Worm (Caenorhabditis elegans) whole organism, L1 larva: ENCODE measurements around the gene klc-2.

Experiments used
- C04F5.9 ChIP-seq: sonication (generic microtip); optimal IDR thresholded peaks from 2 replicates; lab custom pipeline; 2016; ENCODE audit warnings: missing genetic modification characterization, missing compliant biosample characterization
- C16A3.4 ChIP-seq: fragments of 150-350 bp; optimal IDR thresholded peaks from 2 replicates; lab custom pipeline; 2014; ENCODE audit warnings: missing biosample characterization, missing genetic modification characterization
- Y116A8C.19 ChIP-seq: sonication (generic microtip); optimal IDR thresholded peaks from 2 replicates; lab custom pipeline; 2016; ENCODE audit warnings: missing compliant biosample characterization, missing genetic modification characterization, borderline replicate concordance
- alr-1 ChIP-seq: fragments of 200-800 bp; sonication (Bioruptor generic); optimal IDR thresholded peaks from 2 replicates; lab custom pipeline; 2018; ENCODE audit warnings: borderline replicate concordance, mild to moderate bottlenecking, missing genetic modification characterization, missing compliant biosample characterization
- aly-2 ChIP-seq: fragments of 150-350 bp; optimal IDR thresholded peaks from 2 replicates; lab custom pipeline; 2014; ENCODE audit warnings: missing biosample characterization, missing genetic modification characterization
- ama-1 ChIP-seq: fragments of 150-350 bp; optimal IDR thresholded peaks from 2 replicates; lab custom pipeline; 2014
- ceh-82 ChIP-seq, 3 experiments: fragments of 150-350 bp in 1 of 3; sonication (generic microtip) in 2 of 3; optimal IDR thresholded peaks; 2 replicates each; lab custom pipeline; 2014 to 2017; ENCODE audit warnings: missing biosample characterization in 3 of 3, missing genetic modification characterization in 3 of 3
- ceh-88 ChIP-seq: fragments of 200-800 bp; sonication (Bioruptor generic); IDR thresholded peaks from 2 replicates; pipeline ENCODE4 v1.3.6; 2022; ENCODE audit warnings: missing genetic modification characterization, missing compliant biosample characterization
- efl-3 ChIP-seq: fragments of 200-800 bp; sonication (Bioruptor generic); optimal IDR thresholded peaks from 2 replicates; lab custom pipeline; 2018; ENCODE audit warnings: mild to moderate bottlenecking, missing genetic modification characterization, missing compliant biosample characterization
- egl-13 ChIP-seq: sonication (generic microtip); optimal IDR thresholded peaks from 2 replicates; lab custom pipeline; 2016; ENCODE audit warnings: missing genotype, missing genetic modification reagents, missing genetic modification characterization, missing compliant biosample characterization
- egl-27 ChIP-seq, 2 experiments: fragments of 150-350 bp in 1 of 2; sonication (generic microtip); optimal IDR thresholded peaks; 3 replicates each; lab custom pipeline; 2017 to 2018; ENCODE audit warnings: missing biosample characterization in 2 of 2, missing genetic modification characterization in 2 of 2, missing genetic modification reagents in 2 of 2
- elt-2 ChIP-seq: sonication (generic microtip); optimal IDR thresholded peaks from 2 replicates; lab custom pipeline; 2016; ENCODE audit warnings: missing genetic modification characterization, mild to moderate bottlenecking, inconsistent platforms, missing compliant biosample characterization, missing genetic modification reagents
- fkh-10 ChIP-seq: sonication (generic microtip); optimal IDR thresholded peaks from 2 replicates; lab custom pipeline; 2017; ENCODE audit warnings: missing biosample characterization, missing genetic modification reagents, missing genetic modification characterization
- fkh-4 ChIP-seq: sonication (generic microtip); optimal IDR thresholded peaks from 2 replicates; lab custom pipeline; 2016; ENCODE audit warnings: missing compliant biosample characterization, missing genetic modification characterization, borderline replicate concordance
- fos-1 ChIP-seq: fragments of 150-350 bp; optimal IDR thresholded peaks from 2 replicates; lab custom pipeline; 2014; ENCODE audit warnings: missing biosample characterization, missing genetic modification characterization
- hpl-2 ChIP-seq: fragments of 150-350 bp; optimal IDR thresholded peaks from 2 replicates; lab custom pipeline; 2014; ENCODE audit warnings: missing biosample characterization, missing genetic modification reagents, missing genetic modification characterization
- jun-1 ChIP-seq: fragments of 150-350 bp; optimal IDR thresholded peaks from 2 replicates; lab custom pipeline; 2014; ENCODE audit warnings: missing biosample characterization, missing genetic modification reagents, missing genetic modification characterization
- lin-13 ChIP-seq: fragments of 150-350 bp; optimal IDR thresholded peaks from 2 replicates; lab custom pipeline; 2014; ENCODE audit warnings: missing biosample characterization, missing genetic modification reagents, missing genetic modification characterization
- lin-14 ChIP-seq: fragments of 200-800 bp; sonication (Bioruptor generic); optimal IDR thresholded peaks from 2 replicates; lab custom pipeline; 2018; ENCODE audit warnings: mild to moderate bottlenecking, missing genetic modification characterization, moderate library complexity, missing compliant biosample characterization
- lin-35 ChIP-seq, 2 experiments: fragments of 150-350 bp; optimal IDR thresholded peaks; 2 replicates each; lab custom pipeline; 2014; ENCODE audit warnings: missing biosample characterization in 2 of 2, missing genetic modification characterization in 2 of 2, missing genetic modification reagents in 2 of 2
- lir-3 ChIP-seq: sonication (generic microtip); optimal IDR thresholded peaks from 2 replicates; lab custom pipeline; 2016; ENCODE audit warnings: mild to moderate bottlenecking, missing genetic modification characterization, moderate library complexity, missing compliant biosample characterization; ENCODE audit not compliant: poor library complexity
- mab-9 ChIP-seq: fragments of 200-800 bp; sonication (Bioruptor generic); IDR thresholded peaks from 2 replicates; pipeline ENCODE4 v1.3.6; 2022; ENCODE audit warnings: missing genetic modification reagents, missing genetic modification characterization, missing compliant biosample characterization
- mef-2 ChIP-seq: fragments of 150-350 bp; optimal IDR thresholded peaks from 2 replicates; lab custom pipeline; 2014; ENCODE audit warnings: missing biosample characterization, missing genetic modification characterization
- nhr-11 ChIP-seq: fragments of 150-350 bp; optimal IDR thresholded peaks from 2 replicates; lab custom pipeline; 2014; ENCODE audit warnings: missing biosample characterization, missing genetic modification characterization
- nhr-71 ChIP-seq: sonication (generic microtip); optimal IDR thresholded peaks from 2 replicates; lab custom pipeline; 2016; ENCODE audit warnings: mild to moderate bottlenecking, missing genetic modification characterization, moderate library complexity, missing compliant biosample characterization
- nhr-76 ChIP-seq: sonication (generic microtip); optimal IDR thresholded peaks from 2 replicates; lab custom pipeline; 2017; ENCODE audit warnings: missing biosample characterization, missing genetic modification characterization
- nhr-85 ChIP-seq: sonication (generic microtip); peaks from one replicate; lab custom pipeline; 2016; ENCODE audit warnings: missing genetic modification characterization, inconsistent platforms, missing compliant biosample characterization
- nhr-90 ChIP-seq: sonication (generic microtip); optimal IDR thresholded peaks from 2 replicates; lab custom pipeline; 2016; ENCODE audit warnings: mild to moderate bottlenecking, missing genetic modification characterization, missing compliant biosample characterization; ENCODE audit not compliant: poor library complexity
- pax-3 ChIP-seq: fragments of 200-800 bp; sonication (Bioruptor generic); optimal IDR thresholded peaks from 2 replicates; lab custom pipeline; 2018; ENCODE audit warnings: mild to moderate bottlenecking, missing genetic modification characterization, moderate library complexity, missing compliant biosample characterization
- pqm-1 ChIP-seq: sonication (generic microtip); optimal IDR thresholded peaks from 3 replicates; lab custom pipeline; 2017; ENCODE audit warnings: missing biosample characterization, missing genetic modification characterization
- snu-23 ChIP-seq: sonication (generic microtip); optimal IDR thresholded peaks from 2 replicates; lab custom pipeline; 2016; ENCODE audit warnings: missing genetic modification characterization, missing compliant biosample characterization
- sox-4 ChIP-seq: sonication (generic microtip); optimal IDR thresholded peaks from 2 replicates; lab custom pipeline; 2016; ENCODE audit warnings: missing genetic modification characterization, missing compliant biosample characterization
- sptf-1 ChIP-seq: fragments of 150-350 bp; optimal IDR thresholded peaks from 2 replicates; lab custom pipeline; 2014; ENCODE audit warnings: missing biosample characterization, missing genetic modification characterization
- unc-130 ChIP-seq: fragments of 150-350 bp; optimal IDR thresholded peaks from 2 replicates; lab custom pipeline; 2017; ENCODE audit warnings: missing biosample characterization, missing genetic modification characterization, inconsistent platforms
- unc-62 ChIP-seq: fragments of 150-350 bp; optimal IDR thresholded peaks from 2 replicates; lab custom pipeline; 2014; ENCODE audit warnings: missing biosample characterization, missing genetic modification reagents, missing genetic modification characterization
- unc-86 ChIP-seq: sonication (generic microtip); optimal IDR thresholded peaks from 2 replicates; lab custom pipeline; 2016; ENCODE audit warnings: missing genetic modification characterization, missing compliant biosample characterization
- unc-98 ChIP-seq: fragments of 200-800 bp; sonication (Bioruptor generic); IDR thresholded peaks from 2 replicates; pipeline ENCODE4 v1.3.6; 2022; ENCODE audit warnings: missing genetic modification characterization, missing compliant biosample characterization
- vab-15 ChIP-seq: sonication (generic microtip); optimal IDR thresholded peaks from 2 replicates; lab custom pipeline; 2017; ENCODE audit warnings: missing genotype, mild to moderate bottlenecking, missing genetic modification characterization, missing compliant biosample characterization
- xbp-1 ChIP-seq: sonication (generic microtip); optimal IDR thresholded peaks from 2 replicates; lab custom pipeline; 2016; ENCODE audit warnings: missing genetic modification characterization, missing compliant biosample characterization
- zip-4 ChIP-seq: fragments of 200-800 bp; sonication (Bioruptor generic); optimal IDR thresholded peaks from 2 replicates; lab custom pipeline; 2018; ENCODE audit warnings: mild to moderate bottlenecking, missing genetic modification characterization, moderate library complexity, missing compliant biosample characterization
- ztf-4 ChIP-seq: fragments of 150-350 bp; optimal IDR thresholded peaks from 2 replicates; lab custom pipeline; 2014; ENCODE audit warnings: missing biosample characterization, missing genetic modification characterization

klc-2 gene

ce11 chrV:5559882-5560281 lies 21.3 kb downstream of the klc-2 start:
- TF ChIP-seq unc-62 (GFP tag; lab: Kevin White, UChicago) (no peak), aly-2 (tag; lab: Kevin White, UChicago) (no peak), pqm-1 (tag; lab: Kevin White, UChicago) (peak; percentile 77), snu-23 (no peak), elt-2 (peak; percentile 88), nhr-90 (tag; lab: Kevin White, UChicago) (peak; percentile 21), fkh-4 (no peak), lir-3 (tag; lab: Kevin White, UChicago) (no peak), lin-35 (GFP tag; optimal IDR thresholded peaks at IDR 0.05; lab: Kevin White, UChicago) (peak in 1 of 2 experiments; percentile 31), nhr-11 (tag; lab: Kevin White, UChicago) (no peak), nhr-76 (tag; lab: Kevin White, UChicago) (no peak), lin-14 (peak; percentile 26)

- TF ChIP-seq ztf-4 (tag; lab: Kevin White, UChicago) (no peak), lin-13 (GFP tag; lab: Kevin White, UChicago) (no peak), mab-9 (GFP tag; lab: Robert Waterston, UW) (no peak), unc-86 (tag; lab: Kevin White, UChicago) (no peak), efl-3 (GFP tag; lab: Kevin White, UChicago) (no peak), fkh-4 (no peak), nhr-76 (tag; lab: Kevin White, UChicago) (no peak), vab-15 (no peak), egl-13 (tag; lab: Kevin White, UChicago) (no peak), pax-3 (no peak), unc-98 (no peak), jun-1 (tag; lab: Kevin White, UChicago) (no peak), xbp-1 (tag; lab: Kevin White, UChicago) (no peak), ceh-82 (tag; optimal IDR thresholded peaks at IDR 0.05; lab: Kevin White, UChicago) (no peak)
- TF ChIP-seq, all 84 proteins: peak for 0
These were observed 22.6 kb downstream of the klc-2 start, which contains the start of gene glb-5 for ce11 chrV:5558590-5558989. TSS of gene glb-5 (plus strand) at chrV:5558890.

- TF ChIP-seq egl-27 (tag; optimal IDR thresholded peaks at IDR 0.05; lab: Kevin White, UChicago), result no peak
- no peak for TF ChIP-seq nhr-90 (tag; lab: Kevin White, UChicago)
- TF ChIP-seq nhr-85, result no peak
- no peak for TF ChIP-seq pax-3
- no peak for TF ChIP-seq nhr-11 (tag; lab: Kevin White, UChicago)
- no peak for TF ChIP-seq fkh-10 (GFP tag; lab: Kevin White, UChicago)
- TF ChIP-seq ceh-88, result no peak
- no peak for TF ChIP-seq aly-2 (tag; lab: Kevin White, UChicago)
- TF ChIP-seq unc-130 (tag; lab: Kevin White, UChicago), result no peak
- TF ChIP-seq sptf-1 (tag; lab: Kevin White, UChicago), result no peak
- TF ChIP-seq Y116A8C.19 (tag; lab: Kevin White, UChicago), result no peak
- TF ChIP-seq alr-1 (tag; lab: Kevin White, UChicago), result no peak
- TF ChIP-seq snu-23, result no peak
- TF ChIP-seq unc-62 (GFP tag; lab: Kevin White, UChicago), result no peak
- TF ChIP-seq ama-1 (lab: Kevin White, UChicago), result no peak
- TF ChIP-seq C16A3.4 (tag; lab: Kevin White, UChicago), result no peak
- TF ChIP-seq C04F5.9 (tag; lab: Kevin White, UChicago), result no peak
- TF ChIP-seq, all 84 proteins: peak for 0
These were observed 32.7 kb downstream of the klc-2 start for ce11 chrV:5548497-5548896.

ce11 chrV:5548051-5548450 lies 33.2 kb downstream of the klc-2 start, which contains the start of gene ugt-48:
TSS of gene ugt-48 (minus strand) at chrV:5548062.
- TF ChIP-seq fos-1 (no peak), zip-4 (GFP tag; lab: Kevin White, UChicago) (no peak), hpl-2 (GFP tag; lab: Kevin White, UChicago) (no peak), ztf-4 (tag; lab: Kevin White, UChicago) (no peak), aly-2 (tag; lab: Kevin White, UChicago) (no peak), mef-2 (tag; lab: Kevin White, UChicago) (no peak), nhr-71 (no peak), Y116A8C.19 (tag; lab: Kevin White, UChicago) (no peak), sptf-1 (tag; lab: Kevin White, UChicago) (no peak), pqm-1 (tag; lab: Kevin White, UChicago) (no peak), sox-4 (tag; lab: Kevin White, UChicago) (no peak)
